Worm (Caenorhabditis elegans): Measurements from ENCODE around the gene cox-17.

Gene cox-17

DNA sequence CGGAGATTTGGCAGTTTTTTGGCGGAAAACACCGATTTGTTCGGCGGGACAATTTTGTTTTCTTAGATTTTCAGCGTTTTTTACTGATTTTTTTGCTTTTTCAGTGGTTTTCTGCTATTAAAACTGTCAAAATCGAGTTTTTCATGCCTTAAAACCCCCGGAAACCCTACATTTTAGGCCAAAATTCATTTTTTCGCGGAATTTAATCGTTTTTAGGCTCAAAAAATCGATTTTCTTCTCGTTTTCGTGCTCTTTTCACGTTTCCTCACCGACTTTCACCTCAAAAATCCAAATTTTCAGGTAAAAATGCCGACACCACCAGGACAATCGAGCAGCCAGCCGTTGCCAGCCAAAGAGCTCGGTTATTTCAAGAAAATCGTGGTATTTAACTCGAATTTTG, 44.8 kb downstream of the cox-17 start, which contains the start of gene hpo-29:
TSS of gene hpo-29 (plus strand) at position 301 of the 400 bp plus-strand sequence.
- TF ChIP-seq ceh-82 (tag; optimal IDR thresholded peaks at IDR 0.05) = no peak
- TF ChIP-seq nhr-11 (tag; optimal IDR thresholded peaks at IDR 0.05) = no peak
- no peak for TF ChIP-seq R02D3.7 (tag; optimal IDR thresholded peaks at IDR 0.05)
- TF ChIP-seq tbx-2 (tag; optimal IDR thresholded peaks at IDR 0.05) = no peak
- TF ChIP-seq elt-1 (tag; optimal IDR thresholded peaks at IDR 0.05) = no peak
